Worm (Caenorhabditis elegans) whole organism, L4 larva: ENCODE measurements around the gene Y32B12B.2.
A peak's percentile ranks its signal among the peaks of the same experiment; 100 is the strongest.
"Not testable (repeated sequence)": the region's sequence is repeated elsewhere in the genome, so short reads cannot be mapped to it uniquely, and the experiment has no call there.

Experiments
- R02D3.7 ChIP-seq: fragments of 150-350 bp; sonication (generic microtip); optimal IDR thresholded peaks from 3 replicates; lab custom pipeline; 2014; ENCODE audit warnings: missing biosample characterization, missing genetic modification characterization
- Y105C5A.15 ChIP-seq: fragments of 200-800 bp; sonication (Bioruptor generic); IDR thresholded peaks from 2 replicates; pipeline ENCODE4 v1.3.6; 2022; ENCODE audit warnings: missing genetic modification characterization, missing compliant biosample characterization
- Y5F2A.4 ChIP-seq: fragments of 200-800 bp; sonication (Bioruptor generic); optimal IDR thresholded peaks from 2 replicates; lab custom pipeline; 2018; ENCODE audit warnings: mild to moderate bottlenecking, missing genetic modification characterization, missing compliant biosample characterization
- Y75B8A.6 ChIP-seq: fragments of 200-800 bp; sonication (Bioruptor generic); IDR thresholded peaks from 2 replicates; pipeline ENCODE4 v1.3.6; 2022; ENCODE audit warnings: missing genetic modification reagents, missing genetic modification characterization, missing compliant biosample characterization
- ZK337.2 ChIP-seq: fragments of 200-800 bp; sonication (Bioruptor generic); IDR thresholded peaks from 2 replicates; pipeline ENCODE4 v1.3.6; 2022; ENCODE audit warnings: missing genetic modification reagents, missing genetic modification characterization, missing compliant biosample characterization
- ZK546.5 ChIP-seq, 2 experiments: sonication (generic microtip); optimal IDR thresholded peaks; 2 replicates each; lab custom pipeline; 2017; ENCODE audit warnings: missing biosample characterization in 2 of 2, missing genetic modification characterization in 2 of 2
- aha-1 ChIP-seq: fragments of 150-350 bp; peaks from one replicate; lab custom pipeline; 2014; ENCODE audit warnings: missing biosample characterization, missing genetic modification characterization
- ama-1 ChIP-seq: fragments of 150-350 bp; optimal IDR thresholded peaks from 2 replicates; lab custom pipeline; 2014; ENCODE audit warnings: inconsistent platforms, mixed read lengths
- arid-1 ChIP-seq: fragments of 200-800 bp; sonication (Bioruptor generic); conservative IDR thresholded peaks from 2 replicates; pipeline ENCODE4 v1.3.6; 2022; ENCODE audit warnings: missing genetic modification reagents, missing genetic modification characterization, missing compliant biosample characterization
- ceh-20 ChIP-seq: fragments of 200-800 bp; sonication (Bioruptor generic); IDR thresholded peaks from 2 replicates; pipeline ENCODE4 v1.3.6; 2022; ENCODE audit warnings: missing genetic modification reagents, missing genetic modification characterization, missing compliant biosample characterization
- ceh-62 ChIP-seq: sonication (generic microtip); optimal IDR thresholded peaks from 2 replicates; lab custom pipeline; 2017; ENCODE audit warnings: missing biosample characterization, missing genetic modification characterization
- ceh-82 ChIP-seq: sonication (generic microtip); optimal IDR thresholded peaks from 2 replicates; lab custom pipeline; 2017; ENCODE audit warnings: missing biosample characterization, missing genetic modification characterization
- ces-1 ChIP-seq: fragments of 150-350 bp; sonication (generic microtip); optimal IDR thresholded peaks from 4 replicates; lab custom pipeline; 2014; ENCODE audit warnings: missing biosample characterization, missing genetic modification reagents, missing genetic modification characterization
- daf-16 ChIP-seq, 3 experiments: sonication (generic microtip); optimal IDR thresholded peaks; 2 replicates each; lab custom pipeline; 2016 to 2017; ENCODE audit warnings: missing genetic modification characterization in 3 of 3, missing genetic modification reagents in 3 of 3, mild to moderate bottlenecking in 2 of 3, missing compliant biosample characterization in 2 of 3, missing biosample characterization in 1 of 3, moderate library complexity in 1 of 3
- daf-19 ChIP-seq: fragments of 200-800 bp; sonication (Bioruptor generic); conservative IDR thresholded peaks from 2 replicates; pipeline ENCODE4 v1.3.6; 2022; ENCODE audit warnings: missing genetic modification characterization, missing compliant biosample characterization
- daf-8 ChIP-seq: fragments of 200-800 bp; sonication (Bioruptor generic); IDR thresholded peaks from 2 replicates; pipeline ENCODE4 v1.3.6; 2022; ENCODE audit warnings: missing genetic modification characterization, missing compliant biosample characterization
- dmd-8 ChIP-seq: fragments of 200-800 bp; sonication (Bioruptor generic); IDR thresholded peaks from 2 replicates; pipeline ENCODE4 v1.3.6; 2022; ENCODE audit warnings: missing genetic modification characterization, missing compliant biosample characterization
- dpl-1 ChIP-seq: fragments of 150-350 bp; optimal IDR thresholded peaks from 2 replicates; lab custom pipeline; 2014; ENCODE audit warnings: missing biosample characterization, missing genetic modification reagents, missing genetic modification characterization
- dve-1 ChIP-seq: sonication (generic microtip); optimal IDR thresholded peaks from 2 replicates; lab custom pipeline; 2017; ENCODE audit warnings: antibody characterized with exemption, mild to moderate bottlenecking, missing genetic modification characterization, missing compliant biosample characterization; ENCODE audit not compliant: insufficient read depth
- gei-8 ChIP-seq: fragments of 200-800 bp; sonication (Bioruptor generic); optimal IDR thresholded peaks from 2 replicates; lab custom pipeline; 2018; ENCODE audit warnings: mild to moderate bottlenecking, missing genetic modification characterization, missing compliant biosample characterization
- lin-1 ChIP-seq: fragments of 200-800 bp; sonication (Bioruptor generic); IDR thresholded peaks from 2 replicates; pipeline ENCODE4 v1.3.6; 2022; ENCODE audit warnings: missing genetic modification reagents, missing genetic modification characterization, missing compliant biosample characterization
- lin-39 ChIP-seq: fragments of 150-350 bp; optimal IDR thresholded peaks from 2 replicates; lab custom pipeline; 2014; ENCODE audit warnings: missing biosample characterization, missing genetic modification reagents, missing genetic modification characterization
- mes-2 ChIP-seq: sonication (generic microtip); optimal IDR thresholded peaks from 2 replicates; lab custom pipeline; 2016; ENCODE audit warnings: missing genotype, mild to moderate bottlenecking, missing genetic modification characterization, missing compliant biosample characterization; ENCODE audit not compliant: poor library complexity, severe bottlenecking
- nhr-25 ChIP-seq: sonication (generic microtip); optimal IDR thresholded peaks from 2 replicates; lab custom pipeline; 2017; ENCODE audit warnings: missing genetic modification characterization, mild to moderate bottlenecking, missing compliant biosample characterization, antibody characterized with exemption, moderate library complexity, borderline replicate concordance; ENCODE audit not compliant: insufficient read depth
- nhr-77 ChIP-seq: fragments of 150-350 bp; optimal IDR thresholded peaks from 2 replicates; lab custom pipeline; 2014; ENCODE audit warnings: missing biosample characterization, missing genetic modification characterization
- pha-4 ChIP-seq, 2 experiments: fragments of 150-350 bp in 1 of 2; fragments of 200-800 bp in 1 of 2; sonication (Bioruptor generic) in 1 of 2; IDR thresholded peaks in 1 of 2; optimal IDR thresholded peaks in 1 of 2; 2 replicates each; pipeline versions ENCODE4 v1.3.6 to Lab custom; 2014 to 2022; ENCODE audit warnings: missing genetic modification characterization in 2 of 2, missing genetic modification reagents in 2 of 2, missing biosample characterization in 1 of 2, missing compliant biosample characterization in 1 of 2
- saeg-2 ChIP-seq: fragments of 200-800 bp; sonication (Bioruptor generic); IDR thresholded peaks from 2 replicates; pipeline ENCODE4 v1.3.6; 2022; ENCODE audit warnings: missing genetic modification reagents, missing genetic modification characterization, missing compliant biosample characterization
- spr-3 ChIP-seq: fragments of 200-800 bp; sonication (Bioruptor generic); optimal IDR thresholded peaks from 2 replicates; lab custom pipeline; 2018; ENCODE audit warnings: mild to moderate bottlenecking, missing genetic modification characterization, missing compliant biosample characterization
- tag-97 ChIP-seq: fragments of 200-800 bp; sonication (Bioruptor generic); IDR thresholded peaks from 2 replicates; pipeline ENCODE4 v1.3.6; 2022; ENCODE audit warnings: missing genetic modification characterization, missing compliant biosample characterization
- tra-1 ChIP-seq: fragments of 200-800 bp; sonication (Bioruptor generic); IDR thresholded peaks from 2 replicates; pipeline ENCODE4 v1.3.6; 2022; ENCODE audit warnings: missing genetic modification reagents, missing genetic modification characterization, missing compliant biosample characterization
- unc-130 ChIP-seq: sonication (generic microtip); optimal IDR thresholded peaks from 2 replicates; lab custom pipeline; 2016; ENCODE audit warnings: missing genetic modification reagents, missing genetic modification characterization, missing compliant biosample characterization
- unc-39 ChIP-seq: sonication (generic microtip); optimal IDR thresholded peaks from 2 replicates; lab custom pipeline; 2017; ENCODE audit warnings: missing biosample characterization, missing genetic modification characterization
- zag-1 ChIP-seq: fragments of 150-350 bp; optimal IDR thresholded peaks from 2 replicates; lab custom pipeline; 2014; ENCODE audit warnings: missing biosample characterization, missing genetic modification characterization
- zip-11 ChIP-seq: fragments of 200-800 bp; sonication (Bioruptor generic); IDR thresholded peaks from 2 replicates; pipeline ENCODE4 v1.3.6; 2022; ENCODE audit warnings: missing genetic modification characterization, missing compliant biosample characterization
- zip-2 ChIP-seq: fragments of 150-350 bp; optimal IDR thresholded peaks from 2 replicates; lab custom pipeline; 2014; ENCODE audit warnings: missing biosample characterization, missing genetic modification characterization
- ztf-11 ChIP-seq: fragments of 150-350 bp; optimal IDR thresholded peaks from 2 replicates; lab custom pipeline; 2014; ENCODE audit warnings: missing biosample characterization, missing genetic modification characterization
- ztf-7 ChIP-seq: fragments of 150-350 bp; optimal IDR thresholded peaks from 2 replicates; lab custom pipeline; 2014; ENCODE audit warnings: missing biosample characterization, missing genetic modification characterization

Gene Y32B12B.2

ce11 chrV:16595140-16595791, 57.1 kb downstream of the Y32B12B.2 start, which contains the start of gene cpl-1 (continued):
- peak; percentile 40; the same call in 1 of the 2 replicates for TF ChIP-seq lin-1
- TF ChIP-seq mes-2 (tag; lab: Kevin White, UChicago): peak; percentile 3
- no peak for TF ChIP-seq ztf-11 (tag; lab: Kevin White, UChicago)
- no peak for TF ChIP-seq saeg-2 (GFP tag; lab: Robert Waterston, UW)
- no peak for TF ChIP-seq dpl-1
- TF ChIP-seq zag-1: no peak
- peak; percentile 84 for TF ChIP-seq dve-1 (tag; lab: Kevin White, UChicago)
- no peak for TF ChIP-seq tag-97 (GFP tag; lab: Robert Waterston, UW)
- TF ChIP-seq unc-130 (GFP tag; lab: Kevin White, UChicago): no peak
- no peak; the same call in 1 of the 2 replicates for TF ChIP-seq ceh-20 (GFP tag; lab: Robert Waterston, UW)
- no peak for TF ChIP-seq dmd-8 (GFP tag; lab: Robert Waterston, UW)
- TF ChIP-seq spr-3 (GFP tag; lab: Kevin White, UChicago): no peak
- TF ChIP-seq zip-2 (tag; lab: Kevin White, UChicago): no peak
- TF ChIP-seq zip-11 (GFP tag; lab: Robert Waterston, UW): no peak
- TF ChIP-seq Y105C5A.15: no peak
- peak; percentile 48; the same call in 1 of the 2 replicates for TF ChIP-seq daf-19
- no peak for TF ChIP-seq ZK546.5 (tag; optimal IDR thresholded peaks at IDR 0.05; lab: Kevin White, UChicago)
- no peak for TF ChIP-seq Y75B8A.6 (GFP tag; lab: Robert Waterston, UW)
- TF ChIP-seq aha-1: peak; percentile 93
- peak; percentile 79 for TF ChIP-seq ama-1 (lab: Kevin White, UChicago)
- no peak for TF ChIP-seq ces-1 (GFP tag; lab: Kevin White, UChicago)
- no peak for TF ChIP-seq nhr-77 (tag; lab: Kevin White, UChicago)
- TF ChIP-seq ztf-7: no peak
- no peak for TF ChIP-seq ceh-82
- no peak for TF ChIP-seq unc-39
- TF ChIP-seq daf-8 (GFP tag; lab: Robert Waterston, UW): no peak
- TF ChIP-seq lin-39 (tag; lab: Kevin White, UChicago): no peak
- TF ChIP-seq tra-1 (GFP tag; lab: Robert Waterston, UW): peak; percentile 57
- TF ChIP-seq ZK337.2 (GFP tag; lab: Robert Waterston, UW): no peak
- TF ChIP-seq daf-16 (GFP tag; optimal IDR thresholded peaks at IDR 0.05; lab: Kevin White, UChicago): peak in 1 of 2 experiments; percentile 47
- TF ChIP-seq daf-16 (tag; optimal IDR thresholded peaks at IDR 0.05; lab: Kevin White, UChicago): peak; percentile 89
- TF ChIP-seq Y5F2A.4: no peak
- no peak for TF ChIP-seq R02D3.7 (tag; lab: Kevin White, UChicago)
- TF ChIP-seq ceh-62 (tag; lab: Kevin White, UChicago): no peak
- no peak for TF ChIP-seq gei-8 (GFP tag; lab: Kevin White, UChicago)
- TF ChIP-seq, all 104 proteins: peak for 20

- TF ChIP-seq nhr-25 (tag; lab: Kevin White, UChicago) (no peak), aha-1 (peak; percentile 52)
Measured at ce11 chrV:16596102-16596501, 57.9 kb downstream of the Y32B12B.2 start.

- TF ChIP-seq pha-4 (GFP tag; IDR thresholded peaks at IDR 0.05; lab: Robert Waterston, UW) (peak; percentile 14; the same call in 1 of the 2 replicates), arid-1 (GFP tag; lab: Robert Waterston, UW) (0 out of 2 replicates have a peak, but pooled peaks have one; percentile 16)
- TF ChIP-seq pha-4 (tag; optimal IDR thresholded peaks at IDR 0.05; lab: Kevin White, UChicago): not testable (repeated sequence)
Measured at ce11 chrV:16597344-16597869, 59.2 kb downstream of the Y32B12B.2 start.
